Worm (Caenorhabditis elegans) whole organism, L1 larva: ENCODE results near the gene C13G3.1.

ENCODE experiments used
- C04F5.9 ChIP-seq: sonication (generic microtip); optimal IDR thresholded peaks from 2 replicates; lab custom pipeline; 2016; ENCODE audit warnings: missing genetic modification characterization, missing compliant biosample characterization
- C16A3.4 ChIP-seq: fragments of 150-350 bp; optimal IDR thresholded peaks from 2 replicates; lab custom pipeline; 2014; ENCODE audit warnings: missing biosample characterization, missing genetic modification characterization
- F16B12.6 ChIP-seq: fragments of 150-350 bp; optimal IDR thresholded peaks from 2 replicates; lab custom pipeline; 2014; ENCODE audit warnings: missing biosample characterization, missing genetic modification characterization
- ama-1 ChIP-seq: fragments of 150-350 bp; optimal IDR thresholded peaks from 2 replicates; lab custom pipeline; 2014
- ceh-63 ChIP-seq: fragments of 200-800 bp; sonication (Bioruptor generic); optimal IDR thresholded peaks from 2 replicates; lab custom pipeline; 2018; ENCODE audit warnings: mild to moderate bottlenecking, missing genetic modification characterization, missing compliant biosample characterization
- ceh-8 ChIP-seq: fragments of 200-800 bp; sonication (Bioruptor generic); optimal IDR thresholded peaks from 2 replicates; lab custom pipeline; 2018; ENCODE audit warnings: mild to moderate bottlenecking, missing genetic modification characterization, moderate library complexity, missing compliant biosample characterization
- ceh-88 ChIP-seq: fragments of 200-800 bp; sonication (Bioruptor generic); IDR thresholded peaks from 2 replicates; pipeline ENCODE4 v1.3.6; 2022; ENCODE audit warnings: missing genetic modification characterization, missing compliant biosample characterization
- dsc-1 ChIP-seq: sonication (generic microtip); optimal IDR thresholded peaks from 2 replicates; lab custom pipeline; 2016; ENCODE audit warnings: mild to moderate bottlenecking, missing genetic modification characterization, missing compliant biosample characterization
- efl-1 ChIP-seq, 4 experiments: fragments of 150-350 bp; optimal IDR thresholded peaks in 3 of 4; peaks in 1 of 4; 1 replicate in 1 of 4; 2 replicates in 3 of 4; lab custom pipeline; 2014; ENCODE audit warnings: missing biosample characterization in 2 of 4, missing genetic modification characterization in 2 of 4, missing genetic modification reagents in 2 of 4
- efl-3 ChIP-seq: fragments of 200-800 bp; sonication (Bioruptor generic); optimal IDR thresholded peaks from 2 replicates; lab custom pipeline; 2018; ENCODE audit warnings: mild to moderate bottlenecking, missing genetic modification characterization, missing compliant biosample characterization
- egl-13 ChIP-seq: sonication (generic microtip); optimal IDR thresholded peaks from 2 replicates; lab custom pipeline; 2016; ENCODE audit warnings: missing genotype, missing genetic modification reagents, missing genetic modification characterization, missing compliant biosample characterization
- elt-2 ChIP-seq: sonication (generic microtip); optimal IDR thresholded peaks from 2 replicates; lab custom pipeline; 2016; ENCODE audit warnings: missing genetic modification characterization, mild to moderate bottlenecking, inconsistent platforms, missing compliant biosample characterization, missing genetic modification reagents
- elt-3 ChIP-seq, 6 experiments: fragments of 150-350 bp in 1 of 6; sonication (generic microtip); optimal IDR thresholded peaks; 2 replicates each; lab custom pipeline; 2017 to 2018; ENCODE audit warnings: missing biosample characterization in 6 of 6, missing genetic modification characterization in 6 of 6, inconsistent platforms in 1 of 6
- ets-5 ChIP-seq: fragments of 200-800 bp; sonication (Bioruptor generic); IDR thresholded peaks from 2 replicates; pipeline ENCODE4 v1.3.6; 2022; ENCODE audit warnings: missing genetic modification characterization, missing compliant biosample characterization
- fkh-10 ChIP-seq: sonication (generic microtip); optimal IDR thresholded peaks from 2 replicates; lab custom pipeline; 2017; ENCODE audit warnings: missing biosample characterization, missing genetic modification reagents, missing genetic modification characterization
- fkh-4 ChIP-seq: sonication (generic microtip); optimal IDR thresholded peaks from 2 replicates; lab custom pipeline; 2016; ENCODE audit warnings: missing compliant biosample characterization, missing genetic modification characterization, borderline replicate concordance
- fkh-8 ChIP-seq: sonication (generic microtip); optimal IDR thresholded peaks from 2 replicates; lab custom pipeline; 2016; ENCODE audit warnings: mild to moderate bottlenecking, missing genetic modification characterization, missing compliant biosample characterization
- hlh-17 ChIP-seq: fragments of 200-800 bp; sonication (Bioruptor generic); optimal IDR thresholded peaks from 2 replicates; lab custom pipeline; 2018; ENCODE audit warnings: missing genetic modification characterization, mild to moderate bottlenecking, missing compliant biosample characterization, moderate library complexity, borderline replicate concordance
- hlh-4 ChIP-seq: sonication (generic microtip); optimal IDR thresholded peaks from 2 replicates; lab custom pipeline; 2016; ENCODE audit warnings: mild to moderate bottlenecking, missing genetic modification characterization, missing compliant biosample characterization
- irx-1 ChIP-seq: sonication (generic microtip); optimal IDR thresholded peaks from 2 replicates; lab custom pipeline; 2016; ENCODE audit warnings: missing genetic modification characterization, missing compliant biosample characterization
- isw-1 ChIP-seq: fragments of 200-800 bp; sonication (Bioruptor generic); IDR thresholded peaks from 2 replicates; pipeline ENCODE4 v1.3.6; 2022; ENCODE audit warnings: missing genetic modification characterization, missing compliant biosample characterization
- jun-1 ChIP-seq: fragments of 150-350 bp; optimal IDR thresholded peaks from 2 replicates; lab custom pipeline; 2014; ENCODE audit warnings: missing biosample characterization, missing genetic modification reagents, missing genetic modification characterization
- lin-13 ChIP-seq: fragments of 150-350 bp; optimal IDR thresholded peaks from 2 replicates; lab custom pipeline; 2014; ENCODE audit warnings: missing biosample characterization, missing genetic modification reagents, missing genetic modification characterization
- lin-14 ChIP-seq: fragments of 200-800 bp; sonication (Bioruptor generic); optimal IDR thresholded peaks from 2 replicates; lab custom pipeline; 2018; ENCODE audit warnings: mild to moderate bottlenecking, missing genetic modification characterization, moderate library complexity, missing compliant biosample characterization
- lin-15B ChIP-seq: fragments of 150-350 bp; sonication (generic microtip); optimal IDR thresholded peaks from 3 replicates; lab custom pipeline; 2014; ENCODE audit warnings: missing biosample characterization, missing genetic modification characterization
- lsy-2 ChIP-seq, 2 experiments: fragments of 150-350 bp; optimal IDR thresholded peaks; 2 replicates each; lab custom pipeline; 2014; ENCODE audit warnings: missing biosample characterization in 2 of 2, missing genetic modification characterization in 2 of 2
- mdl-1 ChIP-seq, 2 experiments: fragments of 150-350 bp; optimal IDR thresholded peaks; 2 replicates each; lab custom pipeline; 2014 to 2017; ENCODE audit warnings: missing biosample characterization in 2 of 2, missing genetic modification characterization in 2 of 2, inconsistent platforms in 1 of 2
- nhr-11 ChIP-seq: fragments of 150-350 bp; optimal IDR thresholded peaks from 2 replicates; lab custom pipeline; 2014; ENCODE audit warnings: missing biosample characterization, missing genetic modification characterization
- nhr-19 ChIP-seq: fragments of 200-800 bp; sonication (Bioruptor generic); conservative IDR thresholded peaks from 2 replicates; pipeline ENCODE4 v1.3.6; 2022; ENCODE audit warnings: missing genetic modification characterization, missing compliant biosample characterization
- nhr-47 ChIP-seq: sonication (generic microtip); optimal IDR thresholded peaks from 2 replicates; lab custom pipeline; 2016; ENCODE audit warnings: mild to moderate bottlenecking, missing genetic modification characterization, moderate library complexity, missing compliant biosample characterization
- nhr-71 ChIP-seq: sonication (generic microtip); optimal IDR thresholded peaks from 2 replicates; lab custom pipeline; 2016; ENCODE audit warnings: mild to moderate bottlenecking, missing genetic modification characterization, moderate library complexity, missing compliant biosample characterization
- nhr-76 ChIP-seq: sonication (generic microtip); optimal IDR thresholded peaks from 2 replicates; lab custom pipeline; 2017; ENCODE audit warnings: missing biosample characterization, missing genetic modification characterization
- nhr-85 ChIP-seq: sonication (generic microtip); peaks from one replicate; lab custom pipeline; 2016; ENCODE audit warnings: missing genetic modification characterization, inconsistent platforms, missing compliant biosample characterization
- pqm-1 ChIP-seq: sonication (generic microtip); optimal IDR thresholded peaks from 3 replicates; lab custom pipeline; 2017; ENCODE audit warnings: missing biosample characterization, missing genetic modification characterization
- rnt-1 ChIP-seq: sonication (generic microtip); optimal IDR thresholded peaks from 2 replicates; lab custom pipeline; 2016; ENCODE audit warnings: mild to moderate bottlenecking, missing genetic modification characterization, moderate library complexity, missing compliant biosample characterization
- sup-37 ChIP-seq: fragments of 200-800 bp; sonication (Bioruptor generic); optimal IDR thresholded peaks from 2 replicates; lab custom pipeline; 2018; ENCODE audit warnings: mild to moderate bottlenecking, missing genetic modification characterization, missing compliant biosample characterization
- swsn-7 ChIP-seq: sonication (generic microtip); optimal IDR thresholded peaks from 2 replicates; lab custom pipeline; 2016; ENCODE audit warnings: missing genetic modification characterization, missing compliant biosample characterization
- tbx-2 ChIP-seq: sonication (generic microtip); optimal IDR thresholded peaks from 2 replicates; lab custom pipeline; 2016; ENCODE audit warnings: missing genetic modification characterization, missing compliant biosample characterization
- tlp-1 ChIP-seq: fragments of 150-350 bp; optimal IDR thresholded peaks from 2 replicates; lab custom pipeline; 2014; ENCODE audit warnings: missing biosample characterization, missing genetic modification characterization
- unc-130 ChIP-seq: fragments of 150-350 bp; optimal IDR thresholded peaks from 2 replicates; lab custom pipeline; 2017; ENCODE audit warnings: missing biosample characterization, missing genetic modification characterization, inconsistent platforms
- unc-62 ChIP-seq: fragments of 150-350 bp; optimal IDR thresholded peaks from 2 replicates; lab custom pipeline; 2014; ENCODE audit warnings: missing biosample characterization, missing genetic modification reagents, missing genetic modification characterization
- vab-15 ChIP-seq: sonication (generic microtip); optimal IDR thresholded peaks from 2 replicates; lab custom pipeline; 2017; ENCODE audit warnings: missing genotype, mild to moderate bottlenecking, missing genetic modification characterization, missing compliant biosample characterization
- zip-4 ChIP-seq: fragments of 200-800 bp; sonication (Bioruptor generic); optimal IDR thresholded peaks from 2 replicates; lab custom pipeline; 2018; ENCODE audit warnings: mild to moderate bottlenecking, missing genetic modification characterization, moderate library complexity, missing compliant biosample characterization

Gene C13G3.1

DNA sequence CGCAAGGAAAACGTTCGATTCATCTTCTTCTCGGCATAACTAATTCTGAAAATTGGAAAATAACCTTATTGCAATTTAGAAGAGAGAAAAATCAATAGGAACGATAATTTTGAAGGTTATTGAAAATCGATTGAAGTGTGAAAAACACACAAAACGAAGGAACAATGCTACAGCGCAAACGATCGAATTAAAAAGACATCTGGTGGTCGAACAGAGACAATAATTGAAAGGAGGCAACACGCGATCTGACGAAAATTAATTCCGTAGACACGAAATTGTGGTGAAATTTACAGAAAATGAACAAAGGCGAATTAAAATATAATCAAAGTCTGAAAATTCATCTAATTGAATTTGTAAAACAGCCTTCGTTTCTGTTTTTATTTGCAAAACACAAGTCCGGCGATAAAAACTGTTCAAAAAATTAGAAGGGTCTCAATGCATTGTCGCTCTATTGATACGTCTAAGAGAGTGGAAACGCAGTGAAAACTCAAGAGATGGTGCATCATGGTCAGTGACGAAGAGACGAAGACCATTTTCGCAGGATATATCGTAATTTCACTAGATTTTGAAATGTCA, 27.2 kb upstream of the C13G3.1 start, which contains the start of gene pak-2 (continued):
- peak; percentile 93 for TF ChIP-seq nhr-71 (tag; lab: Kevin White, UChicago)
- TF ChIP-seq fkh-10 (GFP tag; lab: Kevin White, UChicago) = peak; percentile 34
- TF ChIP-seq nhr-85 = peak; percentile 94
- TF ChIP-seq irx-1 (tag; lab: Kevin White, UChicago) = peak; percentile 62
- no peak for TF ChIP-seq efl-3 (GFP tag; lab: Kevin White, UChicago)
- no peak for TF ChIP-seq hlh-17 (GFP tag; lab: Kevin White, UChicago)
- TF ChIP-seq ceh-88 = peak; percentile 85
- TF ChIP-seq pqm-1 (tag; lab: Kevin White, UChicago) = no peak
- peak; percentile 78 to 84 for TF ChIP-seq efl-1 (optimal IDR thresholded peaks at IDR 0.05; lab: Kevin White, UChicago)
- TF ChIP-seq efl-1 (GFP tag; optimal IDR thresholded peaks at IDR 0.05 in 1 of 2; lab: Kevin White, UChicago) = peak; percentile 69 to 96
- TF ChIP-seq nhr-19 (GFP tag; lab: Robert Waterston, UW) = peak; percentile 80
- TF ChIP-seq lin-15B (tag; lab: Kevin White, UChicago) = peak; percentile 43
- TF ChIP-seq unc-130 (tag; lab: Kevin White, UChicago) = peak; percentile 11
- peak; percentile 91 for TF ChIP-seq vab-15
- peak; percentile 39 for TF ChIP-seq hlh-4 (tag; lab: Kevin White, UChicago)
- TF ChIP-seq rnt-1 (tag; lab: Kevin White, UChicago) = peak; percentile 88
- TF ChIP-seq ceh-63 (GFP tag; lab: Kevin White, UChicago) = peak; percentile 87
- peak; percentile 85 for TF ChIP-seq tbx-2
- no peak for TF ChIP-seq ceh-8 (GFP tag; lab: Kevin White, UChicago)
- peak; percentile 74 for TF ChIP-seq lin-13 (GFP tag; lab: Kevin White, UChicago)
- TF ChIP-seq ama-1 = no peak
- TF ChIP-seq jun-1 = no peak
- no peak for TF ChIP-seq unc-62 (GFP tag; lab: Kevin White, UChicago)
- peak; percentile 58 for TF ChIP-seq elt-2
- peak; percentile 85 for TF ChIP-seq dsc-1 (tag; lab: Kevin White, UChicago)
- peak; percentile 87 for TF ChIP-seq isw-1 (GFP tag; lab: Robert Waterston, UW)
- TF ChIP-seq sup-37 = no peak
- peak; percentile 80 for TF ChIP-seq swsn-7 (tag; lab: Kevin White, UChicago)
- TF ChIP-seq fkh-4 = peak; percentile 85
- peak; percentile 71 for TF ChIP-seq egl-13 (tag; lab: Kevin White, UChicago)
- TF ChIP-seq mdl-1 (tag; optimal IDR thresholded peaks at IDR 0.05; lab: Kevin White, UChicago) = peak in 1 of 2 experiments; percentile 18
- no peak for TF ChIP-seq zip-4 (GFP tag; lab: Kevin White, UChicago)
- peak; percentile 96 for TF ChIP-seq C16A3.4 (tag; lab: Kevin White, UChicago)
- no peak for TF ChIP-seq F16B12.6 (tag; lab: Kevin White, UChicago)
- TF ChIP-seq elt-3 (tag; optimal IDR thresholded peaks at IDR 0.05; lab: Kevin White, UChicago) = peak in 2 of 6 experiments; percentile 2 to 41
- TF ChIP-seq C04F5.9 (tag; lab: Kevin White, UChicago) = peak; percentile 70
- no peak for TF ChIP-seq nhr-11 (tag; lab: Kevin White, UChicago)
- peak; percentile 90 for TF ChIP-seq nhr-47 (tag; lab: Kevin White, UChicago)
- no peak for TF ChIP-seq tlp-1 (tag; lab: Kevin White, UChicago)

DNA sequence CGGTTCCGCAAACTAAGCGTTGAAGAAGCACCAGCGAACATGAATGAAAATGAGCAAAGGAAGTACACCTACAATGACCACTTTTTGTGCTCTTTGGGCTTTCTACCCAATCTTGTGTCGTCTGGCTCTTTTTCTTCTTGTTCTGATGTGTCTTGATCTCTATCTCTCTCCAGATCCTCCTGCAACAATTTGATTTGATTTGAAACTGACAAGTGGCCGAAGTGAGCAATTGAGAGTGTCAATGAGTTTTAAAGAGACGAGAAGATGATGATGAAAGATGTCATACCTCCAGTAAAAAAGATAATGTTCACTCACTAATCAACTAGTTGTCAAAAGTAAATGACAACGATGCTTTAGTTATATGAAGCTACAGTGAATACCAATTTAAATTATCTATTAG, 22.5 kb upstream of the C13G3.1 start, which contains the start of gene pptr-2:
Gene pptr-2, minus strand, starts transcription at position 184 of the 400 bp plus-strand sequence.
- TF ChIP-seq fkh-8 (no peak), lsy-2 (tag; optimal IDR thresholded peaks at IDR 0.05; lab: Kevin White, UChicago) (peak in 1 of 2 experiments; percentile 1), nhr-71 (tag; lab: Kevin White, UChicago) (peak; percentile 64), rnt-1 (tag; lab: Kevin White, UChicago) (peak; percentile 60), lin-14 (GFP tag; lab: Kevin White, UChicago) (peak; percentile 70), ets-5 (GFP tag; lab: Robert Waterston, UW) (no peak), nhr-76 (tag; lab: Kevin White, UChicago) (no peak)
